Fruit fly (Drosophila melanogaster): ENCODE data around the gene CG12288.

Gene CG12288

dm6 chr2L:16876555-16876954, 25.5 kb downstream of the CG12288 start:
- no peak for TF ChIP-seq cic (GFP tag; optimal IDR thresholded peaks at IDR 0.05)
- no peak for TF ChIP-seq toe (GFP tag; optimal IDR thresholded peaks at IDR 0.05)
- TF ChIP-seq tj (GFP tag; optimal IDR thresholded peaks at IDR 0.05): no peak
- no peak for TF ChIP-seq Mnt (GFP tag; optimal IDR thresholded peaks at IDR 0.05)
- no peak for TF ChIP-seq CG1620 (GFP tag; optimal IDR thresholded peaks at IDR 0.05)
- no peak for TF ChIP-seq CG11617 (GFP tag; optimal IDR thresholded peaks at IDR 0.05)
- no peak for TF ChIP-seq Clk (GFP tag; optimal IDR thresholded peaks at IDR 0.05)

dm6 chr2L:16874924-16875323, 27.1 kb downstream of the CG12288 start:
- no peak for TF ChIP-seq CG12768 (GFP tag; optimal IDR thresholded peaks at IDR 0.05)
- peak; percentile 54 for TF ChIP-seq kay (GFP tag; ENCODE audit: borderline replicate concordance)

DNA sequence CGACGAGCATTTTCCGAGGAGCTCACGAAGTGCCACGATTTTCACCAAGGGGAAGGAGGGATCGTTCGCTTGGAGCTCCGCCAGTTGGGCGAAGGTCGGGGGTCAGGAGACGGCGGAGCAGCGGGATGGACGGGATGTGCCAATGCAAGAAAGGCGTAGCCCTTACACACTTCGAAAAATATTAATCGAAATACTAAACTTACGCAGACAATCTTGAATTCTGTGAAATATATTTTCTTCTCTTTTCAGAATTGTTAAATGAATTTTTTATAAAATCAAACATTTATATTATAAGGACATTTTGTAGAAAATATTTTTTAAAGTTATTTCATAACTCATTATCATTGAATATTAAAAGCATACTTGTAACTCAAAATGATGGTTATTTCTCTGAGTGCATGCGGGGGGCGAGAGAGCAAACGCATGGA, 33.1 kb downstream of the CG12288 start:
- TF ChIP-seq pad (GFP tag; optimal IDR thresholded peaks at IDR 0.05) (no peak), ovo (GFP tag; optimal IDR thresholded peaks at IDR 0.05) (no peak), cic (GFP tag; optimal IDR thresholded peaks at IDR 0.05) (no peak), toe (GFP tag; optimal IDR thresholded peaks at IDR 0.05) (no peak), kay (GFP tag; ENCODE audit: borderline replicate concordance) (no peak), Hr96 (GFP tag; optimal IDR thresholded peaks at IDR 0.05) (no peak), Mnt (GFP tag; optimal IDR thresholded peaks at IDR 0.05) (no peak), CG14711 (tag; optimal IDR thresholded peaks at IDR 0.05) (no peak), Clk (GFP tag; optimal IDR thresholded peaks at IDR 0.05) (no peak), CG5204 (GFP tag; optimal IDR thresholded peaks at IDR 0.05) (no peak), Crg-1 (GFP tag; optimal IDR thresholded peaks at IDR 0.05) (no peak), CG7045 (GFP tag; optimal IDR thresholded peaks at IDR 0.05) (no peak), CG12768 (GFP tag; optimal IDR thresholded peaks at IDR 0.05) (no peak), CG7101 (tag; optimal IDR thresholded peaks at IDR 0.05) (no peak), cnc (optimal IDR thresholded peaks at IDR 0.05) (no peak), CG1620 (GFP tag; optimal IDR thresholded peaks at IDR 0.05) (no peak), CG11617 (GFP tag; optimal IDR thresholded peaks at IDR 0.05) (no peak), bab1 (GFP tag; optimal IDR thresholded peaks at IDR 0.05) (no peak), CG33017 (tag; optimal IDR thresholded peaks at IDR 0.05) (no peak), tj (GFP tag; optimal IDR thresholded peaks at IDR 0.05) (no peak)

dm6 chr2L:16862526-16862925, 39.5 kb downstream of the CG12288 start:
- TF ChIP-seq ovo (GFP tag; optimal IDR thresholded peaks at IDR 0.05) (no peak), bab1 (GFP tag; optimal IDR thresholded peaks at IDR 0.05) (no peak), pad (GFP tag; optimal IDR thresholded peaks at IDR 0.05) (no peak), CG11617 (GFP tag; optimal IDR thresholded peaks at IDR 0.05) (no peak), CG5204 (GFP tag; optimal IDR thresholded peaks at IDR 0.05) (no peak), CG12768 (GFP tag; optimal IDR thresholded peaks at IDR 0.05) (no peak), cnc (optimal IDR thresholded peaks at IDR 0.05) (no peak), CG7101 (tag; optimal IDR thresholded peaks at IDR 0.05) (no peak), Clk (GFP tag; optimal IDR thresholded peaks at IDR 0.05) (no peak), CG14711 (tag; optimal IDR thresholded peaks at IDR 0.05) (no peak), Crg-1 (GFP tag; optimal IDR thresholded peaks at IDR 0.05) (no peak), kay (GFP tag; ENCODE audit: borderline replicate concordance) (no peak), CG33017 (tag; optimal IDR thresholded peaks at IDR 0.05) (no peak), Hr96 (GFP tag; optimal IDR thresholded peaks at IDR 0.05) (no peak)

DNA sequence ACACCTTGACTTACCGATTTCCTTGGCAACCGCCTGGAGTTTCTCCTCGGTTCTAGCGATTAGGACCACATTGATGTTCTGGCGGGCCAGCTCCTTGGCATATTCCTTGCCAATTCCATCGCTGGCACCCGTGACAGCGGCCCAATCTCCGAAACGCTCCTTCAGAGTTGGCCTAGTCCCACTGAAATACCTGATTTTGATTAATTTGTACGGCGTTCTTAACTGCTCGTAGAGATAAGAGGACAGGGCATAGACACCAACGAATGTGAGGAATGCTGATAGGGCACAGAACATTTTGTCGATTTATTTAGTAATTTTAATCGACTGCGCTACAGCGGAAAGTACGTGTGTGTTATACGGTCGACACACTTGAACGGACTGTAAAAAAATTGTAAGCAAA, 40.9 kb downstream of the CG12288 start, which contains the start of gene CG6012:
Gene CG6012, minus strand, starts transcription at position 364 of the 400 bp plus-strand sequence.
- TF ChIP-seq cic (GFP tag; optimal IDR thresholded peaks at IDR 0.05): peak; percentile 11
- no peak for TF ChIP-seq CG33017 (tag; optimal IDR thresholded peaks at IDR 0.05)
- TF ChIP-seq toe (GFP tag; optimal IDR thresholded peaks at IDR 0.05): no peak
- no peak for TF ChIP-seq pad (GFP tag; optimal IDR thresholded peaks at IDR 0.05)
- no peak for TF ChIP-seq ovo (GFP tag; optimal IDR thresholded peaks at IDR 0.05)

DNA sequence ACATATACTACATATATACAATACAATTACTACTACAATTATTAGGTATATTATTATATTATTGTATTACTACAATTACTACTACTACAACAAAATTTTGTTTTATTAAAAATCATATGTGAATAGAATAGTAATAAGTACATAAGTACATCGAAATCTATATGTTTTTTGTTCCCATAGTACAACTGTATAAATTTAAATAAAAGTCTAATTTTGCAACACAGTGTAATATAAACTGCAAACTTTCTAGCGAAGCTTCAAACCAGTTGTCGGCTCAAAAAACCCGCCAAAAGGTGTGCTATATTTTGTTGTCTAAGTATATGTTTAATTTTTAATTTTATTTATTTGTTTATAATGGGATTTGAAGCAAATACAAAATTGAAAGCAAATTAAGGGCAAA, 42.5 kb downstream of the CG12288 start:
- TF ChIP-seq ovo (GFP tag; optimal IDR thresholded peaks at IDR 0.05) (no peak), CG1620 (GFP tag; optimal IDR thresholded peaks at IDR 0.05) (no peak), CG7101 (tag; optimal IDR thresholded peaks at IDR 0.05) (no peak), Clk (GFP tag; optimal IDR thresholded peaks at IDR 0.05) (no peak), tj (GFP tag; optimal IDR thresholded peaks at IDR 0.05) (no peak), cnc (optimal IDR thresholded peaks at IDR 0.05) (no peak), toe (GFP tag; optimal IDR thresholded peaks at IDR 0.05) (no peak), CG7045 (GFP tag; optimal IDR thresholded peaks at IDR 0.05) (no peak), CG12768 (GFP tag; optimal IDR thresholded peaks at IDR 0.05) (no peak), CG33017 (tag; optimal IDR thresholded peaks at IDR 0.05) (no peak), CG5204 (GFP tag; optimal IDR thresholded peaks at IDR 0.05) (no peak), CG11617 (GFP tag; optimal IDR thresholded peaks at IDR 0.05) (no peak), kay (GFP tag; ENCODE audit: borderline replicate concordance) (no peak), bab1 (GFP tag; optimal IDR thresholded peaks at IDR 0.05) (no peak), Crg-1 (GFP tag; optimal IDR thresholded peaks at IDR 0.05) (no peak), Hr96 (GFP tag; optimal IDR thresholded peaks at IDR 0.05) (no peak), pad (GFP tag; optimal IDR thresholded peaks at IDR 0.05) (no peak), CG14711 (tag; optimal IDR thresholded peaks at IDR 0.05) (no peak)

DNA sequence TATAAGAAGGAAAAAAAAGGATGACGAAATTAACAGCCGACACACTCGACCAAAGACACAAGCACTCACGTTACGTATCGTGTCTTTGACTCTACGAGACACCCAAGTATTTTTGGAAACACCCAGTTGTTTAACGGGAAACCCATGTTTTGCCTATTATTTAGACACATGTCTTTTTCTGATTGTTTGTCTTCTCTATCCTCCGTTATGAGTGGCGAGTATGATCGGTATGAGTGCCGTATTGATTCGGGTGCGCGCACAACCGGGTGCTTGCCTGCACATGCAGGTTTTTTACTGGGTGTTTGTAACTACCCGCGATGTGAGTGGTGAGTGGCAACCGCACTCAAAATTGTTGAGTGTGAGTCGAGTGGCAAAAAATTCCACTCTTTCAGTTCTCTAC, 42.9 kb downstream of the CG12288 start:
- no peak for TF ChIP-seq Clk (GFP tag; optimal IDR thresholded peaks at IDR 0.05)
- no peak for TF ChIP-seq cic (GFP tag; optimal IDR thresholded peaks at IDR 0.05)
- TF ChIP-seq Crg-1 (GFP tag; optimal IDR thresholded peaks at IDR 0.05): no peak
- TF ChIP-seq CG12768 (GFP tag; optimal IDR thresholded peaks at IDR 0.05): no peak
- TF ChIP-seq CG7045 (GFP tag; optimal IDR thresholded peaks at IDR 0.05): no peak
- TF ChIP-seq CG1620 (GFP tag; optimal IDR thresholded peaks at IDR 0.05): no peak
- TF ChIP-seq ovo (GFP tag; optimal IDR thresholded peaks at IDR 0.05): no peak
- TF ChIP-seq CG7101 (tag; optimal IDR thresholded peaks at IDR 0.05): no peak
- no peak for TF ChIP-seq bab1 (GFP tag; optimal IDR thresholded peaks at IDR 0.05)
- TF ChIP-seq cnc (optimal IDR thresholded peaks at IDR 0.05): no peak
- no peak for TF ChIP-seq Hr96 (GFP tag; optimal IDR thresholded peaks at IDR 0.05)
- TF ChIP-seq kay (GFP tag; ENCODE audit: borderline replicate concordance): no peak
